Fruit fly (Drosophila melanogaster): ENCODE data around the gene CG14983.

dm6 chr3L:3912134-3912533 is 37.0 kb downstream of the CG14983 start:
- TF ChIP-seq psq (optimal IDR thresholded peaks at IDR 0.05) (no peak), usp (GFP tag; optimal IDR thresholded peaks at IDR 0.05) (no peak)

All from whole organism.